Fruit fly (Drosophila melanogaster) S2 (cell line): ENCODE data around the gene Alg2.

Experiments
- CG8478 ChIP-seq: fragments of >200 bp; optimal IDR thresholded peaks from 2 replicates; lab custom pipeline; 2018
- CTCF ChIP-seq, 2 experiments: fragments of >200 bp; optimal IDR thresholded peaks; 2 replicates each; lab custom pipeline; 2018

The Alg2 gene

DNA sequence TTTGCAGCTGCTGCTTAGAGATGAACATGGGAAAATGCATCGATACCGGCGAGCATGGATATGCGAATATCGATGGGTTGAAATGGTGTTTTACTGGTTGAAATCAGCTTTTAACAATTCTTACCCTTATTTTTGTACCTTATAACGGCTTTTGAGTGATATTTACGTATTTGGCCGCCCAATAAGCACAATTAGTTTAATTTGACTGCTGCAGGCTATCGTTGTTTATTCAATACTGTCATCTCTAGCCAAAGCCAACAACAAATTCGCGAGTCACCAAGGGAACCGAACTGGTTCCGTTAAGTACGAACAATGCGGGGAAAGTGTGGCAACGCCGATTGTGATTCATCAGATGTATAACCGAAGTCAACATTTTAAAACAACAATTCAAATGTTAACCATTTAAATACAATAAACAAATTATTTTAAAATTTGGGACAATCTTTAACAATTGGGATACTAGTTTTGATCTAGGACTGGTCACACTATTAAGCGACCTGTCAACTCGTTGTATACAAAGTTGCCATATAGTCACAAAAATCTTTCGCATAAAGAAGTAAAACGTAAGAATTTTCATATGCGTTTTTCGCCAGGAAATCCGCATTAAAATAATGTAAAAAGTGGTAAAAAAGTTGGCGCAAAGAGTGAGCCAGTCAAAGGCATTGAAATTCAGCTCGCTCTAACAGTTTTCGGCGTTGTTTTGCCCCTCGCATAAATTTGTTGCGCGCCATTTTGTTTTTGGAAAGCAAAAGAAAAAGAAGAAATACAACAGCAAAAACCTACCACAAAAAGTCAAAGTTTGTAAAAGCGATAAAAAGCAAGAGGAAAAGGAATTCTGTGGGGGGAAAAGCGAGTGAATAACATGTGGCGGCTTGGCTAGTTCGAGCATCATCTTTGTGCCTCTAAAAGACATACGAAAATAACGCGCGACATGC, 4.8 kb downstream of the Alg2 start, which contains the start of the genes Usp5 and BtbVII:
TSS of gene Usp5 (minus strand) at position 234 of the 935 bp plus-strand sequence.
TSS of gene BtbVII (plus strand) at position 522 of the 935 bp plus-strand sequence.
- TF ChIP-seq CG8478 (no peak), CTCF (optimal IDR thresholded peaks at IDR 0.05; lab: Kevin White, UChicago) (no peak)

DNA sequence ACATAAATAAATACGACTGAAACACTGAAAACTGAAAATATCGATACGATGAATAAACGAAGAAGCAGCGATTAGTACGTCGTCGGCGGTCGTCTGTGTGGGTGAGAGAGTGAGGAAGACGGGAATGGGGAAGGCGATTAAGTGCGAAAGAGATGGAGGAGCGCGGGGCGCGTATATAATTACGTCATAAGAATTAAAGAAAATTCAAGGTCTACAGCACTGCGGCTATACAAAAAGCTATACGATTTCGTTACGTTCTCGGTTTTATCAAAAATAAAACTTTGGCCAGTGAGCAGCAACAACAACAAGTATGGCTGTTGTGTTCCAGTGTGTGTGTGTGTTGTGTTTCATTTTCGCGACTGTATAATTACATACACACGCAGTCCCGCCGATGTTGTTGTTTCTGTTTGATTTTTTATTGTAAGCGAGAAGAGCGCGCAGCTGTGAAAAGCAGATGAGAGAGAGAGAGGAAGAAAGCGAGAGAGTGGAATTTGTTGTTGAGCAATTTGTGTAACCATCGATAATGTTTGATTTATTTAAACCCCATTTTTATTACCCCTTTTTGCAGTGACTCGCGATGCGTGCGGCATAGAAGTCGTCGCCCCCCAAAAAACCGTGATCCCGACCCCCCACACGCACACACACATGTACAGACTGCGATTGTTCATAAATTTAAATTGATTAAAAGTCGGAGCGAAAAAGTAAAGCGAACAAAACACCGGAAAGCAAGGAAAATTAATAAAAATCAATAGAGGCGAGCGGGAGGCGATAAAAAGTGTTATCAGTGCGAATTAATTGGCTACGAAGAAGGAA, 5.7 kb downstream of the Alg2 start:
- TF ChIP-seq CG8478 (no peak), CTCF (optimal IDR thresholded peaks at IDR 0.05; lab: Kevin White, UChicago) (no peak)

- TF ChIP-seq CG8478, result no peak
Measured at dm6 chr3L:3150376-3150775, 6.8 kb downstream of the Alg2 start.

dm6 chr3L:3157651-3158050, 14.0 kb downstream of the Alg2 start:
- TF ChIP-seq CTCF (optimal IDR thresholded peaks at IDR 0.05; lab: Kevin White, UChicago) (peak; percentile 50 to 59), CG8478 (no peak)

DNA sequence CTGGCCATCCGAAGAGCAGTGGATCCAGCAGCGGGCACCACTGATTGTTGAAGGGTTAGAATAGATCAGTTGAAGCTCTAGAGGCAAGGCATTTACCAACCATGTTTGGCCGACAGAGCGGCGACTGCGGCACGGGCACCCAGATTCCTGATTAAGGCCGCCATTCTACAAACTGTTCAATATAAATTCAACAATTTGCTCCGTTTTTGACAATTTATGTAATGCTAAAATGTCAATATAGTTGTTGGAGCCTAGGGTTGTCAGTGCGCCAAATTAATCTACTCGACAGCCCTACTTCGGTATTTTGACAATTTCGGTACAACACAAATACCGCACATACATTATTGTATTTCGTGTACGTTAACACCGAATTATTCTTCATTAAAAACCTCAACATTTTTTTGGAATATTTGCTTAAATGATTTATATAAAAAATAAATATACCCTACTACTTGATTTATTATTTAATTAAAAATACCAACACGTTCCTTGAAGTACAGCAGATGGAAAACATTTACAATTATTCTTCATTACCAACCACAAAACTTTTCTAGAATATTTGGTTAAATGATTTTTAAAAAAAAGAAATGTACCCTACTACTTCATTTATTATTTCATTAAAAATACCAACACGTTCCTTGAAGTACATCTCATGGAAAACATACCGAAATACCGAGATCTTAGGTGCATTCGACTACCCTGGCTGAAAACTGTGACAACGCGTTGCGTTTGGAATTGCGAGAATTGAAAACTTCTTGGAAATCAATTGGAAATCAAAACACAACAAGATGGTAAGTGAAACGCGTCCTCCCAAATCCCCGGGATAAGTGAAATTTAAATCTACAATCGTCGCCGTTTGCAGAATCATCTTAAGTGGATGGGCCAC, 15.9 kb downstream of the Alg2 start, which contains the start of the genes ND-30 and CG15812:
TSS of gene ND-30 (minus strand) at position 270 of the 886 bp plus-strand sequence.
TSS of gene CG15812 (plus strand) at position 683 of the 886 bp plus-strand sequence.
- TF ChIP-seq CG8478 (no peak), CTCF (optimal IDR thresholded peaks at IDR 0.05; lab: Kevin White, UChicago) (no peak)

DNA sequence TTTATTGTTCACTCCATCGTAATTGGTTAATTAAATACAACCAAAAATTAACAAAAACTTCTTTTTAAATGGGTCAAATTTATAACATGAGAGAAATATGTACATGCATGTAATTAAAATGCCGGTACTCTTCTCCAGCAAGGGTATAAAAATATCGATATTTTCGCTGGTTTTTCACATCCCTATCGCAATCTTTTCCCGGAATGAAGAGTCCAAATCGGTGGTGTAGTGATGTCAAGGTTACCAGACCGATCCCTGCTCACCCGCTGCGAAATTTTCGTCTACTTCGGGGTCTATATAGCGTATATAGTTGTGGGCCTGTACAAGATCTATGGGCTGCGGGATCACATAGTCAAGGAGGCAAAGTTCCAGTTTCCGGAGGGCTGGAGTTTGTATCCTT, 18.4 kb downstream of the Alg2 start, which contains the start of gene rasp:
TSS of gene rasp (plus strand) at position 213 of the 400 bp plus-strand sequence.
- TF ChIP-seq CTCF (optimal IDR thresholded peaks at IDR 0.05; lab: Kevin White, UChicago) (no peak), CG8478 (no peak)

dm6 chr3L:3162584-3162983, 19.0 kb downstream of the Alg2 start:
- TF ChIP-seq CG8478, result no peak
- no peak for TF ChIP-seq CTCF (optimal IDR thresholded peaks at IDR 0.05; lab: Kevin White, UChicago)

DNA sequence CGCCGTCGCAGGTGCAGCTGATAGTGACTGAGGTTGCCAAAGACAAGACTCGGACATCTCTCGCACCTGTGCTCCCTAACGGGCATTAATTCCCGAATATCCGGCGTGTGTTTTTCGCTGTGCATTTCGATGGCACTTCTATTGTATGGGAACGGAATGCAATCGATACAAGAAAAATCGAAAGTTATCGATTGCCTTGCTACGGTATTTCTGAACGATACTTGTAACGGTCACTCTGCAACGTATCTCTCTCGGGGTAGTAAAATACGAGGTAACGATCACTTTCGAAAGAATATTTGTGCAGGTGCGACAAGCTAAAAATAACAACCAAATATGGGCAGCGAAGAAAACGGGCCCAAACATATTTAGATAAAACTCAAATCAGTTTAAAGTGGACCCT, 21.3 kb downstream of the Alg2 start, which contains the start of gene CG32280:
TSS of gene CG32280 (plus strand) at position 231 of the 400 bp plus-strand sequence.
- TF ChIP-seq CTCF (optimal IDR thresholded peaks at IDR 0.05; lab: Kevin White, UChicago) (no peak), CG8478 (no peak)

DNA sequence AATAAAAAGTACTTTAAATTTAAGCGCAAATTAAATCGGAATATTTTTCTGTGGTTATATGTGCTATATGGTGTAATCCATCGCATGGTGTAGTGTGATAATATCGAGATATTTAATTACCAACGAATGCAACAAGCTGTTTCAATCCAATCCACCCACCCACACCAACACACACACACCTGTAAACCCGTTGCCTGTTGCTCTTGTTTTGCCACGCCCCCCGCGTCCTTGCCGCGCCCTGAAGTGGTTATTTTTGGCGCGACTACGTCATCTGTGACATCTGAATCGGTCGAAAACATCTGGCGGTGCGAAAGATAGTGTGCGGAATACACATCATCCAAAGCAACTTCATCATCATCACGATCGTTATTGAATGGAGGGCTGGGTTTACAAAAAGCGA, 21.8 kb downstream of the Alg2 start:
- TF ChIP-seq CG8478 (no peak), CTCF (optimal IDR thresholded peaks at IDR 0.05; lab: Kevin White, UChicago) (no peak)

DNA sequence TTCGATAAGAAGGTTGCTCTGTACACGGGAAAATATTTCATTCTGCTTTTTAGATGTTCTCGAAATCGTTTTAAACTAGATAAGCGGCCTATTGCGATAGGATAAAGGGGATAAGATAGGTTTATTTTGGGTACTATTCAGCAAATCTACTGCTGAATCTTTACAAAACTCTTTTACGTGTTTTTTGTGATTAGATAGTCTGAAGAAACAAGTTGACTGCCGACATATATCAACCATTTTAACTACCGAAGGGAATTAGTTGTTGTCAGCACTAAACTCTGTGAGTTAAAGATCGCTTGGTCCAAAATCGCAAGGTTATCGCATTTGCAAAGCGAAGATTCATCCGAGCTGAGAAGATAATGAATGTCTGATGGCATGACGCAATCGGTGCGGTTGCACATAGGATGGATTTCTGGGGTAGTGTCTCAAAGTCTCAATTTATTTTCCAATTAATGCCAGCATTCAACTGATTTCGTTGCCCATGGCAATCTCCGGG, 22.6 kb downstream of the Alg2 start, which contains the start of gene Asciz:
TSS of gene Asciz (minus strand) at position 51 of the 496 bp plus-strand sequence.
- TF ChIP-seq CG8478 (no peak), CTCF (optimal IDR thresholded peaks at IDR 0.05; lab: Kevin White, UChicago) (no peak)

DNA sequence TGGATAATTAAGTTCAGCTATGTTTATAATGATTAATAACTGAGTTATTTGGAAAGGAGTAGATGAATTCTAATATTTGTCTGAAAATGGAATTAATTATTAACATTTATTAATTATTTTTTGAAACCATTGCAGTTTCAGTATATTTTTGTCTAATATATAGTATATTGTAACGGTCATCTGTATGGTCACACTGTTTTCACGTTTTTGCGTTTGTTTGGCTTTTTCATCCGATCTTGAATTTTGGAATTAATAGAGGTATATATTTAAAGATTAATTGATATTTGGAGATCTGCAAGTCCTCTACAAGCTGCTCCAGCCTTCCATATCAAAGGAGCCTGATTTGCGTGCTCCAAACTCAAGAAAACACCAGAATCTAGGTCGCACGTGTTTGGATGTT, 25.5 kb downstream of the Alg2 start, which contains the start of the genes CG32278 and CG32281:
TSS of gene CG32278 (plus strand) at position 180 of the 400 bp plus-strand sequence.
TSS of gene CG32281 (plus strand) at position 269 of the 400 bp plus-strand sequence.
- TF ChIP-seq CTCF (optimal IDR thresholded peaks at IDR 0.05; lab: Kevin White, UChicago) (no peak), CG8478 (no peak)

DNA sequence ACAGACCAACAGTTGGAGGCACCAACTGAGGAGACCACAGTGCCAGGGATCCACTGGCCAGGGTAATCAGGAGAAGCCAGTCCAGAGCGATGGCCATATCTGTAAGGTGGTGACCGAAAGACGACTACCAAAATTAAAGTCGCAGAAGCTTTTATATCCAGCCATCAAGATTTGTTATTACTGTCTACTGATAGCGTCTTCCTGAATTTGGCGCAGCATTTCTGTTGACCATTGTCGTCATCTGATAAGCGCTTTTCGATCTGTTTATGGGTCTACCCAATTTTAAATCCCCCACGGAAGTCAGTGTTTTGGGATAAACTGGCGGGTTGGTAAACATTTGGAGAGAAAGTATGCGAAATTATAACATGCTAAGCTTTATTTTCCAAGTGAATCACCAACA, 28.8 kb downstream of the Alg2 start, which contains the start of gene CG14963:
TSS of gene CG14963 (minus strand) at position 101 of the 400 bp plus-strand sequence.
- no peak for TF ChIP-seq CG8478

DNA sequence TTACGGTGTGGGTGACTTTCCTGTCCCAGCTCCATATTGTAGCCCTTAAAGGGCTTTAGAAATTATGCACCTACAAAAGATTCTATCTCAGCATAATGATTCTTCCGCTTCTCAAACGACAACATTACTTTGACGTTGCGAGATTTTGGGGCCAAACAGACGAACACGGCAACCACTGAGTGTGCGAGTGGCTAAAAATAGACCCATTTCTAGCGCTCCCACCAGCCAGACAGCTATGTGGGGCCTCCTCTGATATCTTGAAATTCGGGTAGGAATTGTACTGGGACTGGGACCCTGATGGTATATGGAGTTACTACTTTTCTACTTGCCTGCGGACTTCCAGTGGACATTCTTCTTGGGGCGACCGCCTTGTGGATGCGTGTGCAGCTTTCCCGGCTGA, 34.3 kb downstream of the Alg2 start:
- TF ChIP-seq CG8478, result no peak
- TF ChIP-seq CTCF (optimal IDR thresholded peaks at IDR 0.05; lab: Kevin White, UChicago), result no peak

DNA sequence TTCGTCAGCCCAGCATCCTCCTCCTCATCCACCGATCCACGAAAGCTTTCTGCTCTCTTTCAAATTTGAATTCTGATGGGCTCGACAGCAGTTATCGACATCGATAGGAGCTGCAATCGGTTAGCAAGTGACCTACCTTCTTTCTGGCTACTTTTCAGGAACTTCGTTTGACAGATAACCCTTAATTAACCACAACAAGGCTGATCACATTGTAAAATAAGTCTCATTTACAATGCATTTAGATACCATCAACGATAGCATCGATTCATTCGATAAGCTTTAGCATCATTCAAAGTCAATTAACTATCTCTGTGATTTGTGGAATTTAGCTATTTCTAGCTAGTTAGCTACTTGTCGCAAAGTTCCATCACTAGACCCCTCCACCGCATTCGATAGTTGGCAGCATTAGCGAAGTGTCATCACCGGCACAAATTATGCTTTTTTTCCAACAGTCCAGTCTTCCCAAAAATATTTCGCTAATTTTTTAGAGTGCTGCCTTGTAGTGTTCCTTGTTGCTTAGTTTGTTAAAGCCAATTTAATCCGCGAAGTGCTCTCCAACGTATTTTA, 35.0 kb downstream of the Alg2 start, which contains the start of the genes MnM and Girdin:
TSS of gene MnM (minus strand) at position 51 of the 567 bp plus-strand sequence.
TSS of gene Girdin (plus strand) at position 401 of the 567 bp plus-strand sequence.
- TF ChIP-seq CG8478, result no peak
- peak in 1 of 2 experiments; percentile 46 for TF ChIP-seq CTCF (optimal IDR thresholded peaks at IDR 0.05; lab: Kevin White, UChicago)
